Worm (Caenorhabditis elegans) whole organism, L2 larva: ENCODE measurements around the gene F38E11.6.

ENCODE experiments used
- dmd-4 ChIP-seq: sonication (generic microtip); optimal IDR thresholded peaks from 2 replicates; lab custom pipeline; 2017; ENCODE audit warnings: missing biosample characterization, missing genetic modification characterization
- lin-39 ChIP-seq: fragments of 150-350 bp; optimal IDR thresholded peaks from 2 replicates; lab custom pipeline; 2014; ENCODE audit warnings: missing biosample characterization, missing genetic modification reagents, missing genetic modification characterization
- mdl-1 ChIP-seq, 2 experiments: fragments of 150-350 bp in 1 of 2; sonication (generic microtip) in 1 of 2; optimal IDR thresholded peaks; 2 replicates each; lab custom pipeline; 2017; ENCODE audit warnings: missing biosample characterization in 2 of 2, missing genetic modification characterization in 2 of 2

DNA sequence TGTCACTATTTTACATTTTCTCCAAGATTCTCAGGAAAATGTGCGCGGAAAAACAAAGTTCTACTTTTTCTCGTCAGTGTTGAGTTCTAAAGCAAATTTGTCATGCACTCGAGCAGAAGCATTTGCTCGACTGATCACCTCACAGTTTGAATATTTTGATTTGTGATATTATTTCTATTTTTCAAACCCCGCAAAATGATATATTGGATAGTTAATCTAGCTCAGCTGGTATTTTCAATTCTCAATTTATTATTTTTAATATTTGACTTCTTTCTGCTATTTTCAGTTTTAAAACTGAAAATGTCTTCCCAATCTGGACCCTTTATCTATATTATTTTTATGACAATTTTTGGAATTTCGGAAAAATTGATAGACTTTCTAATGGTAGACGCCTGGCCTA lies 44.2 kb downstream of the F38E11.6 start, which contains the start of gene srxa-2:
- TF ChIP-seq dmd-4 (no peak), mdl-1 (tag; optimal IDR thresholded peaks at IDR 0.05; lab: Kevin White, UChicago) (no peak), lin-39 (no peak)
